Fruit fly (Drosophila melanogaster) whole organism, embryonic: Measurements from ENCODE around the gene gig.

Experiments used
- ATbp ChIP-seq: fragments of 200-800 bp; sonication (Bioruptor generic); optimal IDR thresholded peaks from 2 replicates; lab custom pipeline; 2017; ENCODE audit warnings: missing biosample characterization, mild to moderate bottlenecking, missing genetic modification characterization, missing genetic modification reagents
- Awh ChIP-seq: fragments of 200-800 bp; sonication (Bioruptor generic); IDR thresholded peaks from 2 replicates; pipeline ENCODE4, ENCODE4 v1.3.6; 2022; ENCODE audit warnings: missing biosample characterization, missing genetic modification characterization
- Bgb ChIP-seq: fragments of 200-800 bp; sonication (Bioruptor generic); IDR thresholded peaks from 2 replicates; pipeline ENCODE4 v1.3.6; 2022; ENCODE audit warnings: missing biosample characterization, missing genetic modification characterization; ENCODE audit not compliant: partially characterized antibody
- CG11456 ChIP-seq: fragments of 200-800 bp; sonication (Bioruptor generic); IDR thresholded peaks from 3 replicates; pipeline ENCODE4 v1.3.6; 2022; ENCODE audit warnings: missing biosample characterization, missing genetic modification characterization
- CG12104 ChIP-seq: fragments of 200-800 bp; sonication (Bioruptor generic); optimal IDR thresholded peaks from 3 replicates; lab custom pipeline; 2016; ENCODE audit warnings: missing biosample characterization, missing genetic modification characterization
- CG12391 ChIP-seq: fragments of 200-800 bp; sonication (Bioruptor generic); optimal IDR thresholded peaks from 3 replicates; lab custom pipeline; 2018; ENCODE audit warnings: missing biosample characterization, mild to moderate bottlenecking, missing genetic modification characterization, moderate library complexity
- CG12942 ChIP-seq: fragments of 200-800 bp; sonication (Bioruptor generic); optimal IDR thresholded peaks from 3 replicates; lab custom pipeline; 2016; ENCODE audit warnings: missing biosample characterization, missing genetic modification characterization
- CG14441 ChIP-seq: fragments of 200-800 bp; sonication (Bioruptor generic); IDR thresholded peaks from 2 replicates; pipeline ENCODE4 v1.3.6; 2022; ENCODE audit warnings: missing biosample characterization, missing genetic modification characterization
- CG17328 ChIP-seq: fragments of 200-800 bp; sonication (Bioruptor generic); IDR thresholded peaks from 2 replicates; pipeline ENCODE4 v1.3.6; 2022; ENCODE audit warnings: missing biosample characterization, missing genetic modification characterization
- CG18599 ChIP-seq: fragments of 200-800 bp; sonication (Bioruptor generic); optimal IDR thresholded peaks from 3 replicates; lab custom pipeline; 2017; ENCODE audit warnings: missing biosample characterization, missing genetic modification characterization, mild to moderate bottlenecking, moderate library complexity, missing genetic modification reagents
- CG2889 ChIP-seq: fragments of 200-800 bp; sonication (Bioruptor generic); IDR thresholded peaks from 3 replicates; pipeline ENCODE4 v1.3.6; 2022; ENCODE audit warnings: missing biosample characterization, missing genetic modification characterization
- CG31388 ChIP-seq: fragments of 200-800 bp; sonication (Bioruptor generic); optimal IDR thresholded peaks from 2 replicates; lab custom pipeline; 2016; ENCODE audit warnings: missing biosample characterization, missing genetic modification characterization
- CG3281 ChIP-seq: fragments of 200-800 bp; sonication (Bioruptor generic); optimal IDR thresholded peaks from 3 replicates; lab custom pipeline; 2017; ENCODE audit warnings: missing biosample characterization, mild to moderate bottlenecking, missing genetic modification characterization
- CG34422 ChIP-seq: fragments of 200-800 bp; sonication (Bioruptor generic); IDR thresholded peaks from 3 replicates; pipeline ENCODE4 v1.3.6; 2022; ENCODE audit warnings: missing biosample characterization, missing genetic modification characterization
- CG5245 ChIP-seq: fragments of 200-800 bp; sonication (Bioruptor generic); optimal IDR thresholded peaks from 3 replicates; lab custom pipeline; 2016; ENCODE audit warnings: missing biosample characterization, missing genetic modification characterization
- CG6272 ChIP-seq: fragments of 200-800 bp; sonication (Bioruptor generic); IDR thresholded peaks from 2 replicates; pipeline ENCODE4 v1.3.6; 2022; ENCODE audit warnings: missing biosample characterization, missing genetic modification characterization
- CG6765 ChIP-seq: fragments of 200-800 bp; sonication (Bioruptor generic); optimal IDR thresholded peaks from 3 replicates; lab custom pipeline; 2017; ENCODE audit warnings: missing biosample characterization, mild to moderate bottlenecking, missing genetic modification characterization
- CG6813 ChIP-seq: fragments of 200-800 bp; sonication (Bioruptor generic); optimal IDR thresholded peaks from 2 replicates; lab custom pipeline; 2017; ENCODE audit warnings: missing biosample characterization, missing genetic modification characterization, mild to moderate bottlenecking, moderate library complexity, missing genetic modification reagents
- CG7372 ChIP-seq: fragments of 200-800 bp; sonication (Bioruptor generic); IDR thresholded peaks from 2 replicates; pipeline ENCODE4 v1.3.6; 2022; ENCODE audit warnings: missing biosample characterization, missing genetic modification characterization
- CG8388 ChIP-seq: fragments of 200-800 bp; sonication (Bioruptor generic); optimal IDR thresholded peaks from 2 replicates; lab custom pipeline; 2019; ENCODE audit warnings: missing biosample characterization, mild to moderate bottlenecking, missing genetic modification characterization, moderate library complexity
- CG8478 ChIP-seq: fragments of >200 bp; optimal IDR thresholded peaks from 2 replicates; lab custom pipeline; 2018
- CG8924 ChIP-seq: fragments of 200-800 bp; optimal IDR thresholded peaks from 3 replicates; lab custom pipeline; 2019; ENCODE audit warnings: missing biosample characterization, mild to moderate bottlenecking, missing genetic modification characterization, moderate library complexity
- CG9215 ChIP-seq: fragments of 200-800 bp; sonication (Bioruptor generic); IDR thresholded peaks from 2 replicates; pipeline ENCODE4 v1.3.6; 2022; ENCODE audit warnings: missing biosample characterization, missing genetic modification characterization
- CG9727 ChIP-seq: fragments of 200-800 bp; sonication (Bioruptor generic); optimal IDR thresholded peaks from 3 replicates; lab custom pipeline; 2017; ENCODE audit warnings: missing biosample characterization, mild to moderate bottlenecking, missing genetic modification characterization
- CG9797 ChIP-seq: fragments of 200-800 bp; sonication (Bioruptor generic); optimal IDR thresholded peaks from 3 replicates; lab custom pipeline; 2018; ENCODE audit warnings: missing biosample characterization, mild to moderate bottlenecking, missing genetic modification characterization
- CG9817 ChIP-seq: fragments of 200-800 bp; sonication (Bioruptor generic); optimal IDR thresholded peaks from 2 replicates; lab custom pipeline; 2018; ENCODE audit warnings: missing biosample characterization, mild to moderate bottlenecking, missing genetic modification characterization, moderate library complexity
- Chrac-16 ChIP-seq: fragments of 200-800 bp; sonication (Bioruptor generic); optimal IDR thresholded peaks from 3 replicates; lab custom pipeline; 2016; ENCODE audit warnings: missing biosample characterization, missing genetic modification characterization
- CoRest ChIP-seq: fragments of 200-800 bp; sonication (Bioruptor generic); optimal IDR thresholded peaks from 3 replicates; lab custom pipeline; 2018; ENCODE audit warnings: missing biosample characterization, mild to moderate bottlenecking, missing genetic modification characterization, moderate library complexity
- Deaf1 ChIP-seq: fragments of 200-800 bp; optimal IDR thresholded peaks from 3 replicates; lab custom pipeline; 2019; ENCODE audit warnings: missing biosample characterization, mild to moderate bottlenecking, missing genetic modification characterization, moderate library complexity
- Dek ChIP-seq: fragments of 200-800 bp; sonication (Bioruptor generic); optimal IDR thresholded peaks from 3 replicates; lab custom pipeline; 2019; ENCODE audit warnings: missing biosample characterization, mild to moderate bottlenecking, missing genetic modification characterization, moderate library complexity
- Drgx ChIP-seq: fragments of 200-800 bp; sonication (Bioruptor generic); IDR thresholded peaks from 2 replicates; pipeline ENCODE4 v1.3.6; 2022; ENCODE audit warnings: missing biosample characterization, missing genetic modification characterization
- E2f2 ChIP-seq: fragments of 200-800 bp; sonication (Bioruptor generic); IDR thresholded peaks from 2 replicates; pipeline ENCODE4 v1.3.6; 2022; ENCODE audit warnings: missing biosample characterization, missing genetic modification characterization
- Gug ChIP-seq: fragments of 200-800 bp; sonication (Bioruptor generic); IDR thresholded peaks from 4 replicates; pipeline ENCODE4 v1.3.6; 2022; ENCODE audit warnings: missing biosample characterization, missing genetic modification characterization
- HLH54F ChIP-seq: fragments of 200-800 bp; sonication (Bioruptor generic); optimal IDR thresholded peaks from 3 replicates; lab custom pipeline; 2016; ENCODE audit warnings: missing biosample characterization, missing genetic modification characterization
- Hr51 ChIP-seq, 2 experiments: fragments of 200-800 bp; sonication (Bioruptor generic); optimal IDR thresholded peaks; 2 replicates in 1 of 2; 3 replicates in 1 of 2; lab custom pipeline; 2016 to 2018; ENCODE audit warnings: missing biosample characterization in 2 of 2, missing genetic modification characterization in 2 of 2, mild to moderate bottlenecking in 1 of 2, moderate library complexity in 1 of 2
- MESR4 ChIP-seq: fragments of 200-800 bp; sonication (Bioruptor generic); optimal IDR thresholded peaks from 2 replicates; lab custom pipeline; 2018; ENCODE audit warnings: missing biosample characterization, mild to moderate bottlenecking, missing genetic modification characterization, moderate library complexity
- Pdp1 ChIP-seq, 2 experiments: fragments of 200-800 bp; sonication (Bioruptor generic); optimal IDR thresholded peaks; 3 replicates each; lab custom pipeline; 2016; ENCODE audit warnings: missing biosample characterization in 2 of 2, missing genetic modification characterization in 2 of 2, mild to moderate bottlenecking in 1 of 2, moderate library complexity in 1 of 2
- dmrt11E ChIP-seq: fragments of 200-800 bp; sonication (Bioruptor generic); optimal IDR thresholded peaks from 3 replicates; lab custom pipeline; 2018; ENCODE audit warnings: missing biosample characterization, mild to moderate bottlenecking, missing genetic modification characterization, moderate library complexity
- esg ChIP-seq: fragments of 200-800 bp; sonication (Bioruptor generic); conservative IDR thresholded peaks from 2 replicates; pipeline ENCODE4 v1.3.6; 2022; ENCODE audit warnings: missing biosample characterization, missing genetic modification characterization
- ewg ChIP-seq: fragments of 200-800 bp; sonication (Bioruptor generic); optimal IDR thresholded peaks from 3 replicates; lab custom pipeline; 2017; ENCODE audit warnings: mild to moderate bottlenecking, missing biosample characterization, missing genetic modification reagents, missing genetic modification characterization
- gfzf ChIP-seq: fragments of 200-800 bp; sonication (Bioruptor generic); optimal IDR thresholded peaks from 2 replicates; lab custom pipeline; 2016; ENCODE audit warnings: missing biosample characterization, mild to moderate bottlenecking, missing genetic modification characterization, moderate library complexity
- gro ChIP-seq: fragments of 200-800 bp; sonication (Bioruptor generic); optimal IDR thresholded peaks from 2 replicates; lab custom pipeline; 2016; ENCODE audit warnings: missing biosample characterization, missing genetic modification characterization
- hkb ChIP-seq, 2 experiments: fragments of 200-800 bp in 1 of 2; fragments of >200 bp in 1 of 2; sonication (Bioruptor generic) in 1 of 2; IDR thresholded peaks in 1 of 2; optimal IDR thresholded peaks in 1 of 2; 2 replicates each; pipeline versions ENCODE4 v1.3.6 to Lab custom; 2017 to 2022; ENCODE audit warnings: missing biosample characterization in 1 of 2, missing genetic modification characterization in 1 of 2
- nmo ChIP-seq: fragments of 200-800 bp; sonication (Bioruptor generic); optimal IDR thresholded peaks from 2 replicates; lab custom pipeline; 2018; ENCODE audit warnings: missing biosample characterization, mild to moderate bottlenecking, missing genetic modification characterization, moderate library complexity
- pum ChIP-seq: fragments of 200-800 bp; sonication (Bioruptor generic); optimal IDR thresholded peaks from 2 replicates; lab custom pipeline; 2016; ENCODE audit warnings: missing biosample characterization, missing genetic modification characterization
- so ChIP-seq: fragments of 200-800 bp; sonication (Bioruptor generic); IDR thresholded peaks from 3 replicates; pipeline ENCODE4 v1.3.6; 2022; ENCODE audit warnings: missing biosample characterization, missing genetic modification characterization
- twi ChIP-seq: fragments of 200-800 bp; optimal IDR thresholded peaks from 2 replicates; lab custom pipeline; 2019; ENCODE audit warnings: missing biosample characterization, mild to moderate bottlenecking, missing genetic modification characterization, moderate library complexity
- zf30C ChIP-seq: fragments of 200-800 bp; sonication (Bioruptor generic); optimal IDR thresholded peaks from 3 replicates; lab custom pipeline; 2018; ENCODE audit warnings: missing biosample characterization, mild to moderate bottlenecking, missing genetic modification characterization

The gig gene

dm6 chr3L:20183345-20184088, 54.5 kb downstream of the gig start:
- TF ChIP-seq Chrac-16 (GFP tag; lab: Kevin White, UChicago) (peak; percentile 46), CG6813 (GFP tag; lab: Kevin White, UChicago) (peak; percentile 32), MESR4 (GFP tag; lab: Kevin White, UChicago) (no peak), CG8478 (lab: Kevin White, UChicago) (no peak), CG31388 (no peak), CG17328 (GFP tag; lab: Robert Waterston, UW) (0 out of 2 replicates have a peak, but pooled peaks have one; percentile 19), CoRest (peak; percentile 55), CG7372 (no peak), Bgb (no peak), CG9727 (GFP tag; lab: Kevin White, UChicago) (peak; percentile 63), CG8388 (GFP tag; lab: Kevin White, UChicago) (peak; percentile 25), CG9817 (tag; lab: Kevin White, UChicago) (peak; percentile 1), CG2889 (no peak), CG9797 (GFP tag; lab: Kevin White, UChicago) (no peak), ewg (GFP tag; lab: Kevin White, UChicago) (peak; percentile 46), HLH54F (GFP tag; lab: Kevin White, UChicago) (peak; percentile 28), so (GFP tag; lab: Robert Waterston, UW) (0 out of 3 replicates have a peak, but pooled peaks have one; percentile 18), E2f2 (GFP tag; lab: Robert Waterston, UW) (no peak), CG18599 (GFP tag; lab: Kevin White, UChicago) (peak; percentile 68), CG9215 (GFP tag; lab: Robert Waterston, UW) (0 out of 2 replicates have a peak, but pooled peaks have one; percentile 48), CG6272 (GFP tag; lab: Robert Waterston, UW) (no peak), CG34422 (GFP tag; lab: Robert Waterston, UW) (0 out of 3 replicates have a peak, but pooled peaks have one; percentile 16), esg (GFP tag; lab: Robert Waterston, UW) (peak; percentile 48), Hr51 (GFP tag; optimal IDR thresholded peaks at IDR 0.05; lab: Kevin White, UChicago) (peak; percentile 25 to 64), Pdp1 (GFP tag; optimal IDR thresholded peaks at IDR 0.05; lab: Kevin White, UChicago) (peak; percentile 52 to 60), pum (no peak), hkb (optimal IDR thresholded peaks at IDR 0.05; lab: Kevin White, UChicago) (no peak), hkb (GFP tag; IDR thresholded peaks at IDR 0.05; lab: Robert Waterston, UW) (peak; percentile 45), Deaf1 (tag; lab: Kevin White, UChicago) (peak; percentile 21), gro (GFP tag; lab: Kevin White, UChicago) (no peak), nmo (peak; percentile 55), CG3281 (GFP tag; lab: Kevin White, UChicago) (peak; percentile 59), zf30C (GFP tag; lab: Kevin White, UChicago) (peak; percentile 33), CG12391 (peak; percentile 60), dmrt11E (tag; lab: Kevin White, UChicago) (peak; percentile 42), gfzf (GFP tag; lab: Kevin White, UChicago) (no peak), CG12104 (GFP tag; lab: Kevin White, UChicago) (peak; percentile 48), CG11456 (GFP tag; lab: Robert Waterston, UW) (peak; percentile 27; the same call in 1 of the 3 replicates), Awh (GFP tag; lab: Robert Waterston, UW) (no peak), CG14441 (peak; percentile 49; the same call in 1 of the 2 replicates), CG5245 (GFP tag; lab: Kevin White, UChicago) (peak; percentile 1), Gug (GFP tag; lab: Robert Waterston, UW) (peak; percentile 33; the same call in 2 of the 4 replicates), CG8924 (peak; percentile 31), ATbp (GFP tag; lab: Kevin White, UChicago) (peak; percentile 39), Drgx (GFP tag; lab: Robert Waterston, UW) (peak; percentile 56), CG6765 (no peak), Dek (peak; percentile 28), CG12942 (GFP tag; lab: Kevin White, UChicago) (peak; percentile 14), twi (no peak)
